Worm (Caenorhabditis elegans): ENCODE results near the gene M03F4.6.

Gene M03F4.6

DNA sequence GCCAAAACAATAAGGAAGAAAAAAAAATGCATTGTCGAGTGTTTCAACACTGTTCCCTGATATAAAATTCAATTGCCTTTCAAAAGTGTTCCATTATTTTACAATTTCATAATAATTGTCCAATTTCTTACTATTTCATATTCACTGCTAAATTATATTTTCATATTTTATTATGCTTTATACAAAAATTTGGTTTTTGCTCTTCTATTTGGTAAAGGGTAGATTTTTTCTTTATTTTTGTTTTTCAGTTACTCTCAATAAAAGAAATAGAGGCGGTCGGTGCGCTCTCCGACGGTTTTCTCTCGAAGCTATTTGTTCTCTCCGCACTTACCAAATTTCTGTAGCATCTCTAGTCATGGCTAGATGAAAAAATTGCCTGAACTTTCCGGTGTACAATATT, 48.5 kb upstream of the M03F4.6 start, which contains the start of gene sek-3:
Gene sek-3 (plus strand): TSS at position 301 of the 400 bp plus-strand sequence.
- no peak for TF ChIP-seq zip-2 (tag; optimal IDR thresholded peaks at IDR 0.05)
- no peak for TF ChIP-seq nhr-11 (tag; optimal IDR thresholded peaks at IDR 0.05)
- TF ChIP-seq ama-1 (optimal IDR thresholded peaks at IDR 0.05) = no peak
- no peak for TF ChIP-seq nhr-77 (tag; optimal IDR thresholded peaks at IDR 0.05)
- TF ChIP-seq sdz-12 (GFP tag; optimal IDR thresholded peaks at IDR 0.05) = no peak
- no peak for TF ChIP-seq egl-27 (tag; optimal IDR thresholded peaks at IDR 0.05)
- TF ChIP-seq nhr-76 (tag; optimal IDR thresholded peaks at IDR 0.05) = no peak
- no peak for TF ChIP-seq D1046.2 (GFP tag; IDR thresholded peaks at IDR 0.05)

DNA sequence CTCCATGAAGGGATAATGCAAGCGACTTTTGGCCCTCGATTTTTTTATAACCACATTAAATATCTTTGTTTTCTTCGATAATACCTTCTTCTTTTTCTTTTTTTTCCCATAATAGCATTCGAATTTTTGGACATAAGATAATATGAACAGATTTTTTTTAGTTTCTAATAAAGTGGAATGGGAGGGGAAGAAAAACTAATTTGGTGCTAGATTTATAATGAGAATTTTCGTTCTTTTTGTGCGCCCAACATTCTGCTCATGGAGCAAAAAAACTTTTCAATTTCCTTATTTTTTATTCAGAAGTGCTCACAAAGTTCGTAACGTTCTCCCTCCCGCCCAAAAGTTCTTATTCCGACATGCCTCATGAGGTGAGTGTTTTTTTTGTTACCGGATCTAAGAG, 46.6 kb upstream of the M03F4.6 start, which contains the start of gene ZC449.8:
Gene ZC449.8 (plus strand): TSS at position 301 of the 400 bp plus-strand sequence.
- TF ChIP-seq lin-29 (GFP tag; IDR thresholded peaks at IDR 0.05) (no peak), tra-1 (GFP tag; IDR thresholded peaks at IDR 0.05) (no peak), T20F7.1 (GFP tag; optimal IDR thresholded peaks at IDR 0.05) (no peak), hmg-1.1 (GFP tag; IDR thresholded peaks at IDR 0.05) (no peak)

ce11 chrX:5013826-5014225, 44.7 kb upstream of the M03F4.6 start, which contains the start of gene ZC449.7:
Gene ZC449.7 (plus strand): TSS chrX:5014074.
- TF ChIP-seq ceh-20 (GFP tag; IDR thresholded peaks at IDR 0.05) = no peak
- no peak for TF ChIP-seq php-3 (GFP tag; IDR thresholded peaks at IDR 0.05)
- TF ChIP-seq lin-38 (GFP tag; IDR thresholded peaks at IDR 0.05) = no peak
- TF ChIP-seq madf-9 (GFP tag; conservative IDR thresholded peaks at IDR 0.05) = no peak
- no peak for TF ChIP-seq ZK337.2 (GFP tag; IDR thresholded peaks at IDR 0.05)
- TF ChIP-seq duxl-1 (tag; optimal IDR thresholded peaks at IDR 0.05; ENCODE audit: poor library complexity) = no peak
- no peak for TF ChIP-seq ceh-28 (tag; optimal IDR thresholded peaks at IDR 0.05)
- no peak for TF ChIP-seq Y75B8A.6 (GFP tag; IDR thresholded peaks at IDR 0.05)
- TF ChIP-seq dpl-1 (GFP tag; optimal IDR thresholded peaks at IDR 0.05) = no peak
- no peak for TF ChIP-seq daf-16 (GFP tag; optimal IDR thresholded peaks at IDR 0.05)
- peak; percentile 54 for TF ChIP-seq daf-16 (tag; optimal IDR thresholded peaks at IDR 0.05)
- TF ChIP-seq aha-1 (tag) = peak; percentile 59
- no peak for TF ChIP-seq ZK546.5 (tag; optimal IDR thresholded peaks at IDR 0.05)
- TF ChIP-seq zip-11 (GFP tag; IDR thresholded peaks at IDR 0.05) = no peak
- TF ChIP-seq F10B5.3 (tag; optimal IDR thresholded peaks at IDR 0.05) = no peak
- TF ChIP-seq gei-8 (GFP tag; optimal IDR thresholded peaks at IDR 0.05) = no peak
- TF ChIP-seq lim-7 (GFP tag; IDR thresholded peaks at IDR 0.05) = no peak
- TF ChIP-seq nhr-11 (tag; optimal IDR thresholded peaks at IDR 0.05) = no peak
- TF ChIP-seq dmd-6 (GFP tag; IDR thresholded peaks at IDR 0.05) = peak; percentile 30; the same call in 1 of the 2 replicates
- no peak for TF ChIP-seq hif-1 (tag; optimal IDR thresholded peaks at IDR 0.05)
- TF ChIP-seq lir-3 (tag; optimal IDR thresholded peaks at IDR 0.05) = no peak
- no peak for TF ChIP-seq zip-2 (tag; optimal IDR thresholded peaks at IDR 0.05)
- no peak for TF ChIP-seq nhr-42 (GFP tag; IDR thresholded peaks at IDR 0.05)
- no peak for TF ChIP-seq hmg-1.1 (GFP tag; IDR thresholded peaks at IDR 0.05)
- no peak for TF ChIP-seq ceh-44 (GFP tag; IDR thresholded peaks at IDR 0.05)
- no peak for TF ChIP-seq tag-97 (GFP tag; IDR thresholded peaks at IDR 0.05)
- no peak for TF ChIP-seq egl-43 (GFP tag; IDR thresholded peaks at IDR 0.05)
- no peak for TF ChIP-seq fkh-10 (GFP tag; optimal IDR thresholded peaks at IDR 0.05)
- no peak for TF ChIP-seq lin-39 (tag; optimal IDR thresholded peaks at IDR 0.05)
- TF ChIP-seq Y48G9A.11 (GFP tag; IDR thresholded peaks at IDR 0.05) = no peak
- TF ChIP-seq dmd-8 (GFP tag; IDR thresholded peaks at IDR 0.05) = no peak
- no peak for TF ChIP-seq nhr-41 (GFP tag; IDR thresholded peaks at IDR 0.05)
- TF ChIP-seq dmd-9 (GFP tag; IDR thresholded peaks at IDR 0.05) = no peak
- TF ChIP-seq nhr-28 (tag; optimal IDR thresholded peaks at IDR 0.05) = peak; percentile 19
- TF ChIP-seq sdz-12 (GFP tag; optimal IDR thresholded peaks at IDR 0.05) = no peak
- TF ChIP-seq F26F4.8 (GFP tag; conservative IDR thresholded peaks at IDR 0.05) = no peak
- TF ChIP-seq spr-1 (tag; optimal IDR thresholded peaks at IDR 0.05) = no peak
- peak; percentile 24 for TF ChIP-seq pqm-1 (tag; optimal IDR thresholded peaks at IDR 0.05)
- TF ChIP-seq ceh-82 (tag; optimal IDR thresholded peaks at IDR 0.05) = no peak
- no peak for TF ChIP-seq snpc-4 (tag; optimal IDR thresholded peaks at IDR 0.05)

All from whole organism, L4 larva.